Fruit fly (Drosophila melanogaster): ENCODE measurements around the gene CG7655.

The CG7655 gene

DNA sequence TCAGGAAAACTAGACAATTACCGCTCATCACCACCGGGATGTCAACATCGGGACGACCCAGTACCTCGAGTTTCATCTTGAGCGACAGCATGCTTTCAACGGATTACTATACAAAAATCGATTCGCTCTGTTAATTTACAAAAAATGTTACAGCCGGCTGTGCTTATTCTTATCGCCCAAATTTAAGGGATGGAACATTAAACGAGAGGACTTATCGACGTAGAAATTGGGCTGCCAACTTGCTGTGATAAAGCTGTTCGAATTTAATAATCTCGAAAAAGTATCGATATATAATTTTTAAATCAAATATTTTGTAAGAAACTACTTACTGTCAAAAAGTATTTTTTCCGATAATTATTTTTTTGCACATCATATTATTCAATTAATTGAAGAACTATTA, 4.4 kb downstream of the CG7655 start, which contains the start of gene CG31249 (continued):
- TF ChIP-seq CG31388 (GFP tag; optimal IDR thresholded peaks at IDR 0.05): no peak
- no peak for TF ChIP-seq Chrac-16 (GFP tag; optimal IDR thresholded peaks at IDR 0.05)
- no peak for TF ChIP-seq CG12071 (GFP tag; optimal IDR thresholded peaks at IDR 0.05)
- TF ChIP-seq CG1647 (GFP tag; optimal IDR thresholded peaks at IDR 0.05): no peak
- TF ChIP-seq Lhr (GFP tag; optimal IDR thresholded peaks at IDR 0.05): no peak
- TF ChIP-seq CG31365 (tag; optimal IDR thresholded peaks at IDR 0.05): no peak
- peak; percentile 33 for TF ChIP-seq CG30020 (tag; optimal IDR thresholded peaks at IDR 0.05)
- TF ChIP-seq YL-1 (GFP tag; optimal IDR thresholded peaks at IDR 0.05): peak; percentile 34
- TF ChIP-seq Awh (GFP tag; IDR thresholded peaks at IDR 0.05): no peak
- no peak for TF ChIP-seq rib (GFP tag; IDR thresholded peaks at IDR 0.05)
- no peak for TF ChIP-seq eve (GFP tag; optimal IDR thresholded peaks at IDR 0.05)
- no peak for TF ChIP-seq CG9876 (GFP tag; optimal IDR thresholded peaks at IDR 0.05)
- TF ChIP-seq CG5245 (GFP tag; optimal IDR thresholded peaks at IDR 0.05): no peak
- TF ChIP-seq p53 (GFP tag; optimal IDR thresholded peaks at IDR 0.05): no peak
- peak; percentile 40; the same call in 1 of the 2 replicates for TF ChIP-seq CG32532 (GFP tag; IDR thresholded peaks at IDR 0.05)
- no peak for TF ChIP-seq Sox100B (GFP tag; optimal IDR thresholded peaks at IDR 0.05)
- TF ChIP-seq wdn (GFP tag; IDR thresholded peaks at IDR 0.05): no peak
- TF ChIP-seq CkIIα-i1 (GFP tag; IDR thresholded peaks at IDR 0.05): no peak
- no peak for TF ChIP-seq crc (GFP tag; optimal IDR thresholded peaks at IDR 0.05)
- peak; percentile 45 for TF ChIP-seq Dp (GFP tag; optimal IDR thresholded peaks at IDR 0.05)
- TF ChIP-seq CG16815 (GFP tag; optimal IDR thresholded peaks at IDR 0.05): no peak
- TF ChIP-seq gcm2 (GFP tag; optimal IDR thresholded peaks at IDR 0.05): no peak
- TF ChIP-seq az2 (GFP tag; optimal IDR thresholded peaks at IDR 0.05): no peak
- no peak for TF ChIP-seq CG6654 (GFP tag; optimal IDR thresholded peaks at IDR 0.05)
- TF ChIP-seq sim (GFP tag; IDR thresholded peaks at IDR 0.05): no peak
- TF ChIP-seq CG17328 (GFP tag; IDR thresholded peaks at IDR 0.05): no peak
- TF ChIP-seq dm (GFP tag; optimal IDR thresholded peaks at IDR 0.05): no peak
- TF ChIP-seq CG1792 (GFP tag; optimal IDR thresholded peaks at IDR 0.05): no peak
- TF ChIP-seq slbo (GFP tag; IDR thresholded peaks at IDR 0.05): no peak; the same call in 1 of the 2 replicates
- TF ChIP-seq Xbp1 (GFP tag; optimal IDR thresholded peaks at IDR 0.05): no peak
- TF ChIP-seq luna (GFP tag; optimal IDR thresholded peaks at IDR 0.05): no peak
- TF ChIP-seq CG6813 (GFP tag; optimal IDR thresholded peaks at IDR 0.05): no peak
- no peak for TF ChIP-seq CG18011 (GFP tag; optimal IDR thresholded peaks at IDR 0.05)
- TF ChIP-seq Atf3 (GFP tag; optimal IDR thresholded peaks at IDR 0.05): no peak
- TF ChIP-seq CG11398 (GFP tag; optimal IDR thresholded peaks at IDR 0.05): no peak
- no peak for TF ChIP-seq Ravus (GFP tag; IDR thresholded peaks at IDR 0.05)
- no peak for TF ChIP-seq CG3726 (GFP tag; IDR thresholded peaks at IDR 0.05)
- no peak for TF ChIP-seq CG8089 (GFP tag; optimal IDR thresholded peaks at IDR 0.05)
- no peak for TF ChIP-seq Hand (GFP tag; optimal IDR thresholded peaks at IDR 0.05)
- no peak for TF ChIP-seq CG18599 (GFP tag; optimal IDR thresholded peaks at IDR 0.05)
- TF ChIP-seq ci (GFP tag; IDR thresholded peaks at IDR 0.05): no peak
- TF ChIP-seq chif (GFP tag; optimal IDR thresholded peaks at IDR 0.05): no peak
- peak; percentile 83 for TF ChIP-seq hbn (GFP tag; IDR thresholded peaks at IDR 0.05; ENCODE audit: partially characterized antibody)
- TF ChIP-seq Hr78 (GFP tag; optimal IDR thresholded peaks at IDR 0.05): no peak
- peak; percentile 79 for TF ChIP-seq row (GFP tag; IDR thresholded peaks at IDR 0.05)
- TF ChIP-seq CG6791 (GFP tag; IDR thresholded peaks at IDR 0.05; ENCODE audit: partially characterized antibody): peak; percentile 79
- no peak for TF ChIP-seq CG10147 (GFP tag; optimal IDR thresholded peaks at IDR 0.05)
- TF ChIP-seq Bdp1 (GFP tag; optimal IDR thresholded peaks at IDR 0.05): no peak
- peak; percentile 74; the same call in 1 of the 2 replicates for TF ChIP-seq sna (GFP tag; IDR thresholded peaks at IDR 0.05; ENCODE audit: partially characterized antibody)
- no peak for TF ChIP-seq NFAT (GFP tag; IDR thresholded peaks at IDR 0.05)
- TF ChIP-seq CG11723 (GFP tag; optimal IDR thresholded peaks at IDR 0.05): no peak
- no peak for TF ChIP-seq ash1 (GFP tag; optimal IDR thresholded peaks at IDR 0.05)
